Fruit fly (Drosophila melanogaster) whole organism, embryonic: ENCODE results near the gene Abcd1.

Experiments
- CG10431 ChIP-seq: fragments of 200-800 bp; sonication (Bioruptor generic); optimal IDR thresholded peaks from 3 replicates; lab custom pipeline; 2018; ENCODE audit warnings: missing biosample characterization, mild to moderate bottlenecking, missing genetic modification characterization
- CG14050 ChIP-seq: fragments of 200-800 bp; sonication (Bioruptor generic); IDR thresholded peaks from 3 replicates; pipeline ENCODE4 v1.3.6; 2022; ENCODE audit warnings: missing biosample characterization, missing genetic modification characterization
- CG15479 ChIP-seq: fragments of 200-800 bp; sonication (Bioruptor generic); optimal IDR thresholded peaks from 3 replicates; lab custom pipeline; 2019; ENCODE audit warnings: missing biosample characterization, mild to moderate bottlenecking, missing genetic modification characterization, moderate library complexity
- CG17568 ChIP-seq: fragments of 200-800 bp; sonication (Bioruptor generic); optimal IDR thresholded peaks from 2 replicates; lab custom pipeline; 2018; ENCODE audit warnings: missing biosample characterization, mild to moderate bottlenecking, missing genetic modification characterization, moderate library complexity
- CG2116 ChIP-seq: fragments of 200-800 bp; sonication (Bioruptor generic); optimal IDR thresholded peaks from 3 replicates; lab custom pipeline; 2018; ENCODE audit warnings: missing biosample characterization, mild to moderate bottlenecking, missing genetic modification characterization
- CG6272 ChIP-seq: fragments of 200-800 bp; sonication (Bioruptor generic); IDR thresholded peaks from 2 replicates; pipeline ENCODE4 v1.3.6; 2022; ENCODE audit warnings: missing biosample characterization, missing genetic modification characterization
- CG8359 ChIP-seq: fragments of 200-800 bp; sonication (Bioruptor generic); optimal IDR thresholded peaks from 2 replicates; lab custom pipeline; 2017; ENCODE audit warnings: missing biosample characterization, mild to moderate bottlenecking, missing genetic modification characterization, borderline replicate concordance
- CG8388 ChIP-seq: fragments of 200-800 bp; sonication (Bioruptor generic); optimal IDR thresholded peaks from 2 replicates; lab custom pipeline; 2019; ENCODE audit warnings: missing biosample characterization, mild to moderate bottlenecking, missing genetic modification characterization, moderate library complexity
- Dfd ChIP-seq, 2 experiments: fragments of >200 bp; optimal IDR thresholded peaks; 2 replicates each; lab custom pipeline; 2017; ENCODE audit warnings: missing biosample characterization in 2 of 2, missing genetic modification characterization in 2 of 2
- ato ChIP-seq: fragments of 200-800 bp; sonication (Bioruptor generic); IDR thresholded peaks from 2 replicates; pipeline ENCODE4 v1.3.6; 2022; ENCODE audit warnings: missing biosample characterization, missing genetic modification characterization; ENCODE audit not compliant: partially characterized antibody
- hkb ChIP-seq, 2 experiments: fragments of 200-800 bp in 1 of 2; fragments of >200 bp in 1 of 2; sonication (Bioruptor generic) in 1 of 2; IDR thresholded peaks in 1 of 2; optimal IDR thresholded peaks in 1 of 2; 2 replicates each; pipeline versions ENCODE4 v1.3.6 to Lab custom; 2017 to 2022; ENCODE audit warnings: missing biosample characterization in 1 of 2, missing genetic modification characterization in 1 of 2
- ind ChIP-seq: fragments of 200-800 bp; sonication (Bioruptor generic); optimal IDR thresholded peaks from 3 replicates; lab custom pipeline; 2016; ENCODE audit warnings: missing biosample characterization, missing genetic modification characterization
- rib ChIP-seq: fragments of 200-800 bp; sonication (Bioruptor generic); IDR thresholded peaks from 2 replicates; pipeline ENCODE4 v1.3.6; 2022; ENCODE audit warnings: missing biosample characterization, missing genetic modification characterization

DNA sequence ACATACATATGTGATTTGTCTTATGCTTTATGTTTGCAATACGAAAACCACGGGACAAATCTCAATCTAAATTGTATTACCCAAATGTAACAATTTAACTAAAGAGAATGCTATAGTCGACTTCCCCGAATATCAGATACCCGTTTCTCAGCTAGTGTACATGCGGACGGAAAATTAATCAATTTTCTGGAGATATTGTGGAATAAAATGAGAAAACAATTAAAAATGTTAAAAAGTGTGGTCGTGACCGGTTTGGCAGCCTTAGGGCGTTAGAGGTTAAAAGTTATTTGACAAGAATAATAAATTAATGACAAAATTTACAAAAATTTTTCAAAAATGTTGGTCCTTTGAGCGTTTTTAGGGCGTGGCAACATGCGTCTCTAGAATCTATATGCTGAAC, 1.1 kb downstream of the Abcd1 start:
- TF ChIP-seq CG17568 (no peak), rib (no peak), ind (GFP tag; lab: Kevin White, UChicago) (no peak), CG10431 (GFP tag; lab: Kevin White, UChicago) (no peak), CG6272 (no peak), CG2116 (no peak), Dfd (GFP tag; optimal IDR thresholded peaks at IDR 0.05; lab: Kevin White, UChicago) (no peak), CG14050 (GFP tag; lab: Robert Waterston, UW) (no peak), CG15479 (GFP tag; lab: Kevin White, UChicago) (no peak), CG8388 (no peak), CG8359 (GFP tag; lab: Kevin White, UChicago) (no peak), hkb (optimal IDR thresholded peaks at IDR 0.05; lab: Kevin White, UChicago) (no peak), hkb (GFP tag; IDR thresholded peaks at IDR 0.05; lab: Robert Waterston, UW) (no peak), ato (GFP tag; lab: Robert Waterston, UW) (no peak)
